Worm (Caenorhabditis elegans) whole organism, L2 larva: ENCODE data around the gene sumv-1.

Experiments used
- ama-1 ChIP-seq: fragments of 150-350 bp; optimal IDR thresholded peaks from 2 replicates; lab custom pipeline; 2018; ENCODE audit warnings: inconsistent platforms
- ceh-82 ChIP-seq: fragments of 150-350 bp; optimal IDR thresholded peaks from 2 replicates; lab custom pipeline; 2014; ENCODE audit warnings: missing biosample characterization, missing genetic modification characterization
- elt-3 ChIP-seq: sonication (generic microtip); optimal IDR thresholded peaks from 2 replicates; lab custom pipeline; 2017; ENCODE audit warnings: missing biosample characterization, missing genetic modification characterization
- fos-1 ChIP-seq: fragments of 150-350 bp; optimal IDR thresholded peaks from 2 replicates; lab custom pipeline; 2014; ENCODE audit warnings: missing biosample characterization, missing genetic modification characterization
- lin-11 ChIP-seq: fragments of 150-350 bp; sonication (generic microtip); optimal IDR thresholded peaks from 2 replicates; lab custom pipeline; 2014; ENCODE audit warnings: missing biosample characterization, missing genetic modification characterization, inconsistent platforms, mixed read lengths
- lin-13 ChIP-seq: fragments of 150-350 bp; optimal IDR thresholded peaks from 2 replicates; lab custom pipeline; 2014; ENCODE audit warnings: missing biosample characterization, missing genetic modification reagents, missing genetic modification characterization
- mbf-1 ChIP-seq: sonication (generic microtip); optimal IDR thresholded peaks from 2 replicates; lab custom pipeline; 2017; ENCODE audit warnings: missing biosample characterization, missing genetic modification characterization
- nhr-11 ChIP-seq: fragments of 150-350 bp; optimal IDR thresholded peaks from 2 replicates; lab custom pipeline; 2014; ENCODE audit warnings: missing biosample characterization, missing genetic modification characterization
- nhr-12 ChIP-seq: fragments of 150-350 bp; optimal IDR thresholded peaks from 2 replicates; lab custom pipeline; 2014; ENCODE audit warnings: missing biosample characterization, missing genetic modification characterization
- nhr-237 ChIP-seq: fragments of 150-350 bp; optimal IDR thresholded peaks from 2 replicates; lab custom pipeline; 2014; ENCODE audit warnings: missing biosample characterization, missing genetic modification characterization
- nhr-25 ChIP-seq: fragments of 150-350 bp; sonication (generic microtip); optimal IDR thresholded peaks from 3 replicates; lab custom pipeline; 2014; ENCODE audit warnings: missing biosample characterization, missing genetic modification characterization
- skn-1 ChIP-seq: sonication (generic microtip); optimal IDR thresholded peaks from 2 replicates; lab custom pipeline; 2017; ENCODE audit warnings: missing biosample characterization, missing genetic modification characterization
- unc-62 ChIP-seq: fragments of 150-350 bp; optimal IDR thresholded peaks from 2 replicates; lab custom pipeline; 2014; ENCODE audit warnings: missing biosample characterization, missing genetic modification reagents, missing genetic modification characterization

ce11 chrIII:5210269-5210668, 43.7 kb downstream of the sumv-1 start:
- TF ChIP-seq elt-3, result no peak
- TF ChIP-seq unc-62 (GFP tag; lab: Kevin White, UChicago), result no peak
- TF ChIP-seq ama-1 (lab: Kevin White, UChicago), result no peak
- TF ChIP-seq ceh-82 (tag; lab: Kevin White, UChicago), result no peak
- TF ChIP-seq nhr-237 (tag; lab: Kevin White, UChicago), result no peak
- no peak for TF ChIP-seq nhr-11 (tag; lab: Kevin White, UChicago)
- no peak for TF ChIP-seq fos-1 (tag; lab: Kevin White, UChicago)
- TF ChIP-seq lin-11 (tag; lab: Kevin White, UChicago), result no peak
- TF ChIP-seq nhr-25 (tag; lab: Kevin White, UChicago), result no peak
- TF ChIP-seq lin-13 (GFP tag; lab: Kevin White, UChicago), result no peak
- TF ChIP-seq skn-1, result no peak
- TF ChIP-seq mbf-1, result no peak
- no peak for TF ChIP-seq nhr-12 (tag; lab: Kevin White, UChicago)
